Fruit fly (Drosophila melanogaster): ENCODE data around the gene CG8945.

DNA sequence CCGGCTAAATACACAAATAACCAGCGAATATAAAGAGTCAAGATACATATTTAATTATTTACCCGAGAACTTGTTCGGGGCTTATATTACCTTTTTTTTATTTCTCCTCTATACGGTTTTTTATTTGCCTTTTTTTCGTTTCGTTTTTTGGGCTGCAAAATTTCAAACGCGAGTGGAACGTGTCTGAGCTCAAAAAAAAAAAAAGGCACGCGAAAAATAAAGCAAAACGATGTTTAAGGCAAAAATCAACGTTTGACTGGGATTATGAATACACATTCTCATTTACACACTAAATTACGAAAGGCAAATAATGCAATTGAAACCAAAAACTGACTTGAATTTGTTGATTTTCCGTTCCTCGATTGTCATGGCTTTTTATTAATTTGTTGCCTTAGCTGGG is 22.2 kb upstream of the CG8945 start:
- TF ChIP-seq CG8478 (optimal IDR thresholded peaks at IDR 0.05) (no peak), CTCF (optimal IDR thresholded peaks at IDR 0.05) (no peak)
